Fruit fly (Drosophila melanogaster) Kc167 (cell line): Measurements from ENCODE around the gene Vav.

Experiments
- Myc ChIP-seq: fragments of >200 bp; optimal IDR thresholded peaks from 2 replicates; lab custom pipeline; 2017; ENCODE audit warnings: missing external identifiers
- h ChIP-seq: fragments of >200 bp; optimal IDR thresholded peaks from 3 replicates; lab custom pipeline; 2018; ENCODE audit warnings: missing external identifiers
- insv ChIP-seq: fragments of >200 bp; optimal IDR thresholded peaks from 3 replicates; lab custom pipeline; 2018; ENCODE audit warnings: missing external identifiers
- psq ChIP-seq: fragments of >200 bp; optimal IDR thresholded peaks from 2 replicates; lab custom pipeline; 2017; ENCODE audit warnings: missing external identifiers

dm6 chrX:19247200-19248052 is 14.2 kb upstream of the Vav start, which contains the start of gene CG7992:
- TF ChIP-seq h (lab: Kevin White, UChicago): no peak
- no peak for TF ChIP-seq psq (lab: Kevin White, UChicago)
- TF ChIP-seq insv (lab: Kevin White, UChicago): no peak
- TF ChIP-seq Myc: no peak
